Worm (Caenorhabditis elegans) whole organism, young adult: ENCODE results near the gene T01H3.5.

Source experiments
- B0035.1 ChIP-seq: sonication (generic microtip); optimal IDR thresholded peaks from 2 replicates; lab custom pipeline; 2016; ENCODE audit warnings: missing genetic modification characterization, mild to moderate bottlenecking, missing compliant biosample characterization, missing genotype, missing genetic modification reagents
- F22D6.2 ChIP-seq: sonication (generic microtip); optimal IDR thresholded peaks from 2 replicates; lab custom pipeline; 2016; ENCODE audit warnings: mild to moderate bottlenecking, missing genetic modification characterization, missing compliant biosample characterization
- F39B2.1 ChIP-seq: fragments of 200-800 bp; sonication (Bioruptor generic); IDR thresholded peaks from 2 replicates; pipeline ENCODE4 v1.3.6; 2022; ENCODE audit warnings: missing genetic modification reagents, missing genetic modification characterization, missing compliant biosample characterization
- F49E8.2 ChIP-seq: sonication (generic microtip); optimal IDR thresholded peaks from 3 replicates; lab custom pipeline; 2017; ENCODE audit warnings: missing genetic modification characterization, mild to moderate bottlenecking, missing compliant biosample characterization, antibody characterized with exemption, moderate library complexity; ENCODE audit not compliant: insufficient read depth
- K11D2.4 ChIP-seq: fragments of 200-800 bp; sonication (Bioruptor generic); IDR thresholded peaks from 2 replicates; pipeline ENCODE4 v1.3.6; 2022; ENCODE audit warnings: missing genetic modification reagents, missing genetic modification characterization, missing compliant biosample characterization
- K12H6.12 ChIP-seq: fragments of 200-800 bp; sonication (Bioruptor generic); optimal IDR thresholded peaks from 2 replicates; lab custom pipeline; 2018; ENCODE audit warnings: mild to moderate bottlenecking, missing genetic modification characterization, missing compliant biosample characterization
- T07F8.4 ChIP-seq: sonication (generic microtip); optimal IDR thresholded peaks from 2 replicates; lab custom pipeline; 2016; ENCODE audit warnings: mild to moderate bottlenecking, missing genetic modification characterization, moderate library complexity, missing compliant biosample characterization
- Y53F4B.3 ChIP-seq: fragments of 200-800 bp; sonication (Bioruptor generic); IDR thresholded peaks from 2 replicates; pipeline ENCODE4 v1.3.6; 2022; ENCODE audit warnings: missing genetic modification reagents, missing genetic modification characterization, missing compliant biosample characterization
- Y67H2A.10 ChIP-seq: fragments of 200-800 bp; sonication (Bioruptor generic); conservative IDR thresholded peaks from 2 replicates; pipeline ENCODE4 v1.3.6; 2022; ENCODE audit warnings: missing genetic modification reagents, missing genetic modification characterization, missing compliant biosample characterization
- Y95B8A.8 ChIP-seq: fragments of 200-800 bp; sonication (Bioruptor generic); IDR thresholded peaks from 2 replicates; pipeline ENCODE4 v1.3.6; 2022; ENCODE audit warnings: missing genetic modification reagents, missing genetic modification characterization, missing compliant biosample characterization
- aptf-2 ChIP-seq: fragments of 200-800 bp; sonication (Bioruptor generic); conservative IDR thresholded peaks from 2 replicates; pipeline ENCODE4 v1.3.6; 2022; ENCODE audit warnings: missing genetic modification reagents, missing genetic modification characterization, missing compliant biosample characterization
- attf-3 ChIP-seq: fragments of 200-800 bp; sonication (Bioruptor generic); conservative IDR thresholded peaks from 2 replicates; pipeline ENCODE4 v1.3.6; 2022; ENCODE audit warnings: missing genetic modification reagents, missing genetic modification characterization, missing compliant biosample characterization
- attf-5 ChIP-seq: fragments of 200-800 bp; sonication (Bioruptor generic); optimal IDR thresholded peaks from 2 replicates; lab custom pipeline; 2018; ENCODE audit warnings: mild to moderate bottlenecking, missing genetic modification characterization, missing compliant biosample characterization
- ceh-100 ChIP-seq: fragments of 200-800 bp; sonication (Bioruptor generic); IDR thresholded peaks from 2 replicates; pipeline ENCODE4 v1.3.6; 2022; ENCODE audit warnings: missing genetic modification reagents, missing genetic modification characterization, missing compliant biosample characterization
- ceh-27 ChIP-seq: fragments of 200-800 bp; sonication (Bioruptor generic); optimal IDR thresholded peaks from 2 replicates; lab custom pipeline; 2018; ENCODE audit warnings: mild to moderate bottlenecking, missing genetic modification characterization, moderate library complexity, missing compliant biosample characterization
- ceh-58 ChIP-seq: fragments of 200-800 bp; sonication (Bioruptor generic); IDR thresholded peaks from 2 replicates; pipeline ENCODE4 v1.3.6; 2022; ENCODE audit warnings: missing genetic modification characterization, missing compliant biosample characterization
- ceh-91 ChIP-seq: fragments of 200-800 bp; sonication (Bioruptor generic); IDR thresholded peaks from 2 replicates; pipeline ENCODE4 v1.3.6; 2022; ENCODE audit warnings: missing genetic modification reagents, missing genetic modification characterization, missing compliant biosample characterization
- dox-1 ChIP-seq: fragments of 200-800 bp; sonication (Bioruptor generic); IDR thresholded peaks from 2 replicates; pipeline ENCODE4 v1.3.6; 2022; ENCODE audit warnings: missing genetic modification reagents, missing genetic modification characterization, missing compliant biosample characterization
- dpl-1 ChIP-seq: fragments of 150-350 bp; optimal IDR thresholded peaks from 2 replicates; lab custom pipeline; 2014; ENCODE audit warnings: missing biosample characterization, missing genetic modification reagents, missing genetic modification characterization
- egl-18 ChIP-seq: fragments of 200-800 bp; sonication (Bioruptor generic); IDR thresholded peaks from 2 replicates; pipeline ENCODE4 v1.3.6; 2022; ENCODE audit warnings: missing genetic modification reagents, missing genetic modification characterization, missing compliant biosample characterization
- egl-44 ChIP-seq: fragments of 200-800 bp; sonication (Bioruptor generic); IDR thresholded peaks from 2 replicates; pipeline ENCODE4 v1.3.6; 2022; ENCODE audit warnings: missing genetic modification reagents, missing genetic modification characterization, missing compliant biosample characterization
- egrh-3 ChIP-seq: fragments of 200-800 bp; sonication (Bioruptor generic); IDR thresholded peaks from 2 replicates; pipeline ENCODE4 v1.3.6; 2022; ENCODE audit warnings: missing genetic modification reagents, missing genetic modification characterization, missing compliant biosample characterization
- gei-17 ChIP-seq: fragments of 200-800 bp; sonication (Bioruptor generic); optimal IDR thresholded peaks from 2 replicates; lab custom pipeline; 2018; ENCODE audit warnings: mild to moderate bottlenecking, missing genetic modification characterization, missing compliant biosample characterization
- hmg-1.2 ChIP-seq: fragments of 200-800 bp; sonication (Bioruptor generic); IDR thresholded peaks from 2 replicates; pipeline ENCODE4 v1.3.6; 2022; ENCODE audit warnings: missing genetic modification reagents, missing genetic modification characterization, missing compliant biosample characterization
- let-607 ChIP-seq, 2 experiments: fragments of 200-800 bp in 1 of 2; sonication (Bioruptor generic) in 1 of 2; sonication (generic microtip) in 1 of 2; optimal IDR thresholded peaks; 2 replicates each; lab custom pipeline; 2016 to 2018; ENCODE audit warnings: mild to moderate bottlenecking in 2 of 2, missing compliant biosample characterization in 2 of 2, missing genetic modification characterization in 2 of 2, moderate library complexity in 2 of 2, missing genotype in 1 of 2
- lsy-27 ChIP-seq: sonication (generic microtip); optimal IDR thresholded peaks from 2 replicates; lab custom pipeline; 2017; ENCODE audit warnings: missing genetic modification characterization, mild to moderate bottlenecking, missing compliant biosample characterization, antibody characterized with exemption, missing genotype, borderline replicate concordance; ENCODE audit not compliant: insufficient read depth
- madf-10 ChIP-seq: sonication (generic microtip); optimal IDR thresholded peaks from 2 replicates; lab custom pipeline; 2016; ENCODE audit warnings: mild to moderate bottlenecking, missing genetic modification characterization, missing compliant biosample characterization
- madf-6 ChIP-seq: fragments of 200-800 bp; sonication (Bioruptor generic); IDR thresholded peaks from 2 replicates; pipeline ENCODE4 v1.3.6; 2022; ENCODE audit warnings: missing genetic modification reagents, missing genetic modification characterization, missing compliant biosample characterization
- mes-4 ChIP-seq: sonication (generic microtip); optimal IDR thresholded peaks from 2 replicates; lab custom pipeline; 2016; ENCODE audit warnings: missing genotype, missing genetic modification characterization, missing compliant biosample characterization
- mxl-1 ChIP-seq: sonication (generic microtip); optimal IDR thresholded peaks from 2 replicates; lab custom pipeline; 2016; ENCODE audit warnings: missing genetic modification characterization, missing compliant biosample characterization
- nfya-2 ChIP-seq: fragments of 200-800 bp; sonication (Bioruptor generic); IDR thresholded peaks from 2 replicates; pipeline ENCODE4 v1.3.6; 2022; ENCODE audit warnings: missing genetic modification reagents, missing genetic modification characterization, missing compliant biosample characterization
- nhr-27 ChIP-seq: fragments of 200-800 bp; sonication (Bioruptor generic); optimal IDR thresholded peaks from 2 replicates; lab custom pipeline; 2018; ENCODE audit warnings: mild to moderate bottlenecking, missing genetic modification characterization, moderate library complexity, missing compliant biosample characterization
- nhr-90 ChIP-seq: sonication (generic microtip); optimal IDR thresholded peaks from 2 replicates; lab custom pipeline; 2016; ENCODE audit warnings: missing genotype, mild to moderate bottlenecking, missing genetic modification characterization, missing compliant biosample characterization
- pbrm-1 ChIP-seq: fragments of 200-800 bp; sonication (Bioruptor generic); IDR thresholded peaks from 2 replicates; pipeline ENCODE4 v1.3.6; 2022; ENCODE audit warnings: missing genetic modification reagents, missing genetic modification characterization, missing compliant biosample characterization
- rec-8 ChIP-seq, 2 experiments: sonication (generic microtip); optimal IDR thresholded peaks; 2 replicates each; lab custom pipeline; 2016; ENCODE audit warnings: mild to moderate bottlenecking in 2 of 2, missing genetic modification characterization in 2 of 2, missing genetic modification reagents in 2 of 2, missing genotype in 2 of 2, missing biosample characterization in 1 of 2, missing compliant biosample characterization in 1 of 2, moderate library complexity in 1 of 2
- repo-1 ChIP-seq: sonication (generic microtip); optimal IDR thresholded peaks from 2 replicates; lab custom pipeline; 2017; ENCODE audit warnings: mild to moderate bottlenecking, missing genetic modification characterization, missing compliant biosample characterization
- snpc-1.3 ChIP-seq: sonication (generic microtip); optimal IDR thresholded peaks from 2 replicates; lab custom pipeline; 2017; ENCODE audit warnings: missing genetic modification characterization, mild to moderate bottlenecking, missing compliant biosample characterization, antibody characterized with exemption, moderate library complexity, missing genotype, missing genetic modification reagents; ENCODE audit not compliant: insufficient read depth
- snpc-4 ChIP-seq, 5 experiments: fragments of 150-350 bp in 1 of 5; sonication (generic microtip) in 4 of 5; optimal IDR thresholded peaks; 2 replicates each; lab custom pipeline; 2014 to 2018; ENCODE audit warnings: missing genetic modification characterization in 5 of 5, missing biosample characterization in 3 of 5, antibody characterized with exemption in 2 of 5, mild to moderate bottlenecking in 2 of 5, missing compliant biosample characterization in 2 of 5, missing genotype in 2 of 5, moderate library complexity in 2 of 5, missing genetic modification reagents in 1 of 5
- tbp1 ChIP-seq: fragments of 200-800 bp; sonication (Bioruptor generic); optimal IDR thresholded peaks from 2 replicates; lab custom pipeline; 2018; ENCODE audit warnings: mild to moderate bottlenecking, missing genetic modification characterization, missing compliant biosample characterization
- xnd-1 ChIP-seq: sonication (generic microtip); optimal IDR thresholded peaks from 2 replicates; lab custom pipeline; 2016; ENCODE audit warnings: missing genotype, missing genetic modification reagents, missing genetic modification characterization, missing compliant biosample characterization
- ztf-22 ChIP-seq: fragments of 200-800 bp; sonication (Bioruptor generic); optimal IDR thresholded peaks from 2 replicates; lab custom pipeline; 2018; ENCODE audit warnings: mild to moderate bottlenecking, missing genetic modification characterization, moderate library complexity, missing compliant biosample characterization
- ztf-28 ChIP-seq: fragments of 200-800 bp; sonication (Bioruptor generic); IDR thresholded peaks from 2 replicates; pipeline ENCODE4 v1.3.6; 2022; ENCODE audit warnings: missing genetic modification reagents, missing genetic modification characterization, missing compliant biosample characterization

Gene T01H3.5

DNA sequence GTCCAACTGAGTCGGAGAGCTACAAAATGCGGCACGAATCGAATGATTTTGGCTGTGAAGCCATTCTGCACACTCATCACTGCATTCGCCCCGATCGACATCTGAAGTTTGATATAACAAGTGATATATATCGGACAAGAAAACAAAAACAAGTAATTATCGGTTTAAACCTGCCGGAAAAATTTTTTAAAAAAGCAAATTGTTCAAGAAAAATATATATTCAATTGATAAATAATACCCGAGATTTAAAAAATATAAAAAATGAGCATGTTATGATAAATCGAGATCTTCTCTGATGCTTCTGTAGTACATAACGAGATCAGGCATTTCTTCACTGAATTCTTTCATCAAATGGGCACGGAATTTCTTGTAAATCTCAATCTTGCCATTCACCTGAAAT, 25.7 kb upstream of the T01H3.5 start, which contains the start of gene T09A5.5:
T09A5.5 (minus strand) TSS at position 101 of the 400 bp plus-strand sequence.
- no peak for TF ChIP-seq gei-17
- TF ChIP-seq ceh-27 (GFP tag; lab: Kevin White, UChicago): no peak
- TF ChIP-seq snpc-4 (GFP tag; optimal IDR thresholded peaks at IDR 0.05; lab: Kevin White, UChicago): no peak
- no peak for TF ChIP-seq snpc-4 (tag; optimal IDR thresholded peaks at IDR 0.05; lab: Kevin White, UChicago)
- peak; percentile 32; the same call in 1 of the 2 replicates for TF ChIP-seq madf-6 (GFP tag; lab: Robert Waterston, UW)

ce11 chrII:7854942-7855341, 24.5 kb upstream of the T01H3.5 start, which contains the start of gene mdt-10:
TSS of gene mdt-10 (minus strand) at chrII:7855042.
- no peak for TF ChIP-seq egl-18 (GFP tag; lab: Robert Waterston, UW)
- TF ChIP-seq ceh-91 (GFP tag; lab: Robert Waterston, UW): no peak
- no peak for TF ChIP-seq snpc-1.3 (tag; lab: Kevin White, UChicago)
- no peak for TF ChIP-seq madf-10 (tag; lab: Kevin White, UChicago)
- TF ChIP-seq attf-5: no peak
- TF ChIP-seq xnd-1 (tag; lab: Kevin White, UChicago): no peak
- TF ChIP-seq repo-1 (tag; lab: Kevin White, UChicago): no peak

ce11 chrII:7855619-7856018, 23.8 kb upstream of the T01H3.5 start, which contains the start of gene mdmh-35:
TSS of gene mdmh-35 (minus strand) at chrII:7855719.
- no peak for TF ChIP-seq mxl-1
- no peak for TF ChIP-seq dpl-1 (GFP tag; lab: Kevin White, UChicago)
- no peak for TF ChIP-seq F39B2.1
- no peak for TF ChIP-seq dox-1 (GFP tag; lab: Robert Waterston, UW)
- no peak for TF ChIP-seq rec-8 (tag; optimal IDR thresholded peaks at IDR 0.05; lab: Kevin White, UChicago)
- TF ChIP-seq tbp1 (GFP tag; lab: Kevin White, UChicago): no peak
- no peak for TF ChIP-seq nhr-27 (tag; lab: Kevin White, UChicago)
- no peak for TF ChIP-seq Y67H2A.10 (GFP tag; lab: Robert Waterston, UW)
- TF ChIP-seq let-607 (tag; optimal IDR thresholded peaks at IDR 0.05; lab: Kevin White, UChicago): no peak
- no peak for TF ChIP-seq repo-1 (tag; lab: Kevin White, UChicago)
- TF ChIP-seq ceh-58 (GFP tag; lab: Robert Waterston, UW): no peak
- TF ChIP-seq xnd-1 (tag; lab: Kevin White, UChicago): no peak
- no peak for TF ChIP-seq nhr-90 (tag; lab: Kevin White, UChicago)
- TF ChIP-seq egl-44 (GFP tag; lab: Robert Waterston, UW): no peak
- no peak for TF ChIP-seq ztf-22 (GFP tag; lab: Kevin White, UChicago)
- TF ChIP-seq nfya-2 (GFP tag; lab: Robert Waterston, UW): no peak
- no peak for TF ChIP-seq F22D6.2 (tag; lab: Kevin White, UChicago)
- TF ChIP-seq B0035.1 (tag; lab: Kevin White, UChicago): no peak

- TF ChIP-seq K12H6.12: peak; percentile 28
- TF ChIP-seq pbrm-1 (GFP tag; lab: Robert Waterston, UW): no peak
- TF ChIP-seq F49E8.2: no peak
- no peak for TF ChIP-seq aptf-2
- no peak for TF ChIP-seq mes-4 (tag; lab: Kevin White, UChicago)
- no peak for TF ChIP-seq hmg-1.2 (GFP tag; lab: Robert Waterston, UW)
- TF ChIP-seq K11D2.4 (GFP tag; lab: Robert Waterston, UW): no peak
- TF ChIP-seq attf-3: peak; percentile 97
- no peak for TF ChIP-seq let-607 (tag; optimal IDR thresholded peaks at IDR 0.05; lab: Kevin White, UChicago)
- TF ChIP-seq T07F8.4 (tag; lab: Kevin White, UChicago): no peak
- TF ChIP-seq madf-6 (GFP tag; lab: Robert Waterston, UW): no peak
- no peak for TF ChIP-seq Y95B8A.8 (GFP tag; lab: Robert Waterston, UW)
- TF ChIP-seq egrh-3 (GFP tag; lab: Robert Waterston, UW): no peak
- no peak for TF ChIP-seq Y53F4B.3 (GFP tag; lab: Robert Waterston, UW)
- peak; percentile 1 for TF ChIP-seq attf-5
- no peak for TF ChIP-seq ztf-28 (GFP tag; lab: Robert Waterston, UW)
- TF ChIP-seq lsy-27: no peak
- TF ChIP-seq ceh-100 (GFP tag; lab: Robert Waterston, UW): peak; percentile 78
These were observed 21.9 kb upstream of the T01H3.5 start, which contains the start of the genes cec-3 and T09A5.15 for ce11 chrII:7857485-7858010. TSS of gene cec-3 (minus strand) at chrII:7857600. TSS of gene T09A5.15 (plus strand) at chrII:7857960.
